Fruit fly (Drosophila melanogaster): ENCODE results near the gene Sf3b6.

Sf3b6 gene

dm6 chr3L:6215976-6216786 is 23.2 kb upstream of the Sf3b6 start:
- TF ChIP-seq EcR (GFP tag; optimal IDR thresholded peaks at IDR 0.05) = peak; percentile 52
- no peak for TF ChIP-seq CG15710 (tag; optimal IDR thresholded peaks at IDR 0.05)

- TF ChIP-seq rn (GFP tag; IDR thresholded peaks at IDR 0.05) = no peak
- TF ChIP-seq EcR (GFP tag; optimal IDR thresholded peaks at IDR 0.05) = no peak
- no peak for TF ChIP-seq fd96Ca (GFP tag; IDR thresholded peaks at IDR 0.05)
- TF ChIP-seq CG14655 (GFP tag; optimal IDR thresholded peaks at IDR 0.05) = no peak
- TF ChIP-seq CG12605 (GFP tag; IDR thresholded peaks at IDR 0.05) = no peak
- no peak for TF ChIP-seq CG10348 (GFP tag; IDR thresholded peaks at IDR 0.05)
- no peak for TF ChIP-seq CG15710 (tag; optimal IDR thresholded peaks at IDR 0.05)
- no peak for TF ChIP-seq D1 (tag; optimal IDR thresholded peaks at IDR 0.05)
- TF ChIP-seq Pif1A (GFP tag; optimal IDR thresholded peaks at IDR 0.05) = no peak
- TF ChIP-seq Ets98B (GFP tag; IDR thresholded peaks at IDR 0.05) = no peak
Observed at dm6 chr3L:6200173-6200572, 7.2 kb upstream of the Sf3b6 start, which contains the start of gene CG8219. TSS of gene CG8219 (plus strand) at chr3L:6200473.

- TF ChIP-seq Snoo (tag; optimal IDR thresholded peaks at IDR 0.05) (no peak), CG4496 (GFP tag; IDR thresholded peaks at IDR 0.05) (0 out of 3 replicates have a peak, but pooled peaks have one; percentile 4), CG9948 (tag; optimal IDR thresholded peaks at IDR 0.05) (no peak), EcR (GFP tag; optimal IDR thresholded peaks at IDR 0.05) (peak; percentile 96)
Observed at dm6 chr3L:6193556-6194114, 656 bp upstream of the Sf3b6 start.

- no peak for TF ChIP-seq Pif1A (GFP tag; optimal IDR thresholded peaks at IDR 0.05)
- TF ChIP-seq rn (GFP tag; IDR thresholded peaks at IDR 0.05) = peak; percentile 43; the same call in 1 of the 2 replicates
- peak; percentile 30; the same call in 1 of the 3 replicates for TF ChIP-seq fd96Ca (GFP tag; IDR thresholded peaks at IDR 0.05)
- peak; percentile 38; the same call in 1 of the 2 replicates for TF ChIP-seq CG32121 (GFP tag; IDR thresholded peaks at IDR 0.05)
- TF ChIP-seq Ets98B (GFP tag; IDR thresholded peaks at IDR 0.05) = peak; percentile 59
- TF ChIP-seq CG12605 (GFP tag; IDR thresholded peaks at IDR 0.05) = peak; percentile 48; the same call in 1 of the 2 replicates
- no peak for TF ChIP-seq gl (tag; optimal IDR thresholded peaks at IDR 0.05)
- peak; percentile 11 for TF ChIP-seq CG9948 (tag; optimal IDR thresholded peaks at IDR 0.05)
- TF ChIP-seq Pif1B (GFP tag; optimal IDR thresholded peaks at IDR 0.05) = no peak
- TF ChIP-seq CG14655 (GFP tag; optimal IDR thresholded peaks at IDR 0.05) = no peak
- TF ChIP-seq EcR (GFP tag; optimal IDR thresholded peaks at IDR 0.05) = peak; percentile 1
- TF ChIP-seq Snoo (tag; optimal IDR thresholded peaks at IDR 0.05) = peak; percentile 11
- no peak for TF ChIP-seq CG34367 (tag; optimal IDR thresholded peaks at IDR 0.05)
- peak; percentile 52 for TF ChIP-seq CG8159 (tag; optimal IDR thresholded peaks at IDR 0.05)
- peak; percentile 22 for TF ChIP-seq CG17806 (tag; optimal IDR thresholded peaks at IDR 0.05)
- peak; percentile 9 for TF ChIP-seq CG8301 (tag; optimal IDR thresholded peaks at IDR 0.05)
- no peak for TF ChIP-seq D1 (tag; optimal IDR thresholded peaks at IDR 0.05)
- peak; percentile 28 for TF ChIP-seq CG15710 (tag; optimal IDR thresholded peaks at IDR 0.05)
- no peak for TF ChIP-seq CG13204 (GFP tag; optimal IDR thresholded peaks at IDR 0.05)
- peak; percentile 77 for TF ChIP-seq CG4496 (GFP tag; IDR thresholded peaks at IDR 0.05)
Observed at dm6 chr3L:6188995-6189927, 3.7 kb downstream of the Sf3b6 start, which contains the start of the genes D19A and CG7386. TSS of gene D19A (minus strand) at chr3L:6189123. TSS of gene CG7386 (plus strand) at chr3L:6189745.

dm6 chr3L:6184884-6185438 is 8.0 kb downstream of the Sf3b6 start, which contains the start of the genes D19B and CG43293:
TSS of gene D19B (minus strand) at chr3L:6184920.
TSS of gene CG43293 (plus strand) at chr3L:6185189.
- TF ChIP-seq CG14655 (GFP tag; optimal IDR thresholded peaks at IDR 0.05) (peak; percentile 88), CG32121 (GFP tag; IDR thresholded peaks at IDR 0.05) (peak; percentile 92), EcR (GFP tag; optimal IDR thresholded peaks at IDR 0.05) (no peak), rn (GFP tag; IDR thresholded peaks at IDR 0.05) (peak; percentile 86), CG12605 (GFP tag; IDR thresholded peaks at IDR 0.05) (peak; percentile 91), CG13204 (GFP tag; optimal IDR thresholded peaks at IDR 0.05) (no peak), D1 (tag; optimal IDR thresholded peaks at IDR 0.05) (no peak), CG4496 (GFP tag; IDR thresholded peaks at IDR 0.05) (peak; percentile 92), CG8301 (tag; optimal IDR thresholded peaks at IDR 0.05) (peak; percentile 80), CG9948 (tag; optimal IDR thresholded peaks at IDR 0.05) (peak; percentile 81), Ets98B (GFP tag; IDR thresholded peaks at IDR 0.05) (peak; percentile 94), CG8159 (tag; optimal IDR thresholded peaks at IDR 0.05) (peak; percentile 82), Pif1A (GFP tag; optimal IDR thresholded peaks at IDR 0.05) (no peak), CG34367 (tag; optimal IDR thresholded peaks at IDR 0.05) (peak; percentile 81), CG17806 (tag; optimal IDR thresholded peaks at IDR 0.05) (peak; percentile 82), CG15710 (tag; optimal IDR thresholded peaks at IDR 0.05) (peak; percentile 81), gl (tag; optimal IDR thresholded peaks at IDR 0.05) (peak; percentile 76), fd96Ca (GFP tag; IDR thresholded peaks at IDR 0.05) (peak; percentile 92), CG10348 (GFP tag; IDR thresholded peaks at IDR 0.05) (peak; percentile 36; the same call in 1 of the 2 replicates), Pif1B (GFP tag; optimal IDR thresholded peaks at IDR 0.05) (peak; percentile 93), Snoo (tag; optimal IDR thresholded peaks at IDR 0.05) (peak; percentile 84)

All from whole organism, pupa.